Worm (Caenorhabditis elegans) whole organism, L1 larva: ENCODE results near the gene frpr-3.
A peak's percentile ranks its signal among the peaks of the same experiment; 100 is the strongest.

ENCODE experiments used
- C04F5.9 ChIP-seq: sonication (generic microtip); optimal IDR thresholded peaks from 2 replicates; lab custom pipeline; 2016; ENCODE audit warnings: missing genetic modification characterization, missing compliant biosample characterization
- C34B4.2 ChIP-seq: sonication (generic microtip); optimal IDR thresholded peaks from 2 replicates; lab custom pipeline; 2017; ENCODE audit warnings: mild to moderate bottlenecking, missing genetic modification characterization, missing compliant biosample characterization
- aha-1 ChIP-seq: fragments of 150-350 bp; optimal IDR thresholded peaks from 2 replicates; lab custom pipeline; 2014; ENCODE audit warnings: missing biosample characterization, missing genetic modification characterization
- ama-1 ChIP-seq: fragments of 150-350 bp; optimal IDR thresholded peaks from 2 replicates; lab custom pipeline; 2014
- ceh-82 ChIP-seq, 3 experiments: fragments of 150-350 bp in 1 of 3; sonication (generic microtip) in 2 of 3; optimal IDR thresholded peaks; 2 replicates each; lab custom pipeline; 2014 to 2017; ENCODE audit warnings: missing biosample characterization in 3 of 3, missing genetic modification characterization in 3 of 3
- ceh-90 ChIP-seq: sonication (generic microtip); optimal IDR thresholded peaks from 2 replicates; lab custom pipeline; 2016; ENCODE audit warnings: missing genetic modification characterization, missing compliant biosample characterization
- dsc-1 ChIP-seq: sonication (generic microtip); optimal IDR thresholded peaks from 2 replicates; lab custom pipeline; 2016; ENCODE audit warnings: mild to moderate bottlenecking, missing genetic modification characterization, missing compliant biosample characterization
- efl-1 ChIP-seq, 4 experiments: fragments of 150-350 bp; optimal IDR thresholded peaks in 3 of 4; peaks in 1 of 4; 1 replicate in 1 of 4; 2 replicates in 3 of 4; lab custom pipeline; 2014; ENCODE audit warnings: missing biosample characterization in 2 of 4, missing genetic modification characterization in 2 of 4, missing genetic modification reagents in 2 of 4
- ets-5 ChIP-seq: fragments of 200-800 bp; sonication (Bioruptor generic); IDR thresholded peaks from 2 replicates; pipeline ENCODE4 v1.3.6; 2022; ENCODE audit warnings: missing genetic modification characterization, missing compliant biosample characterization
- fkh-10 ChIP-seq: sonication (generic microtip); optimal IDR thresholded peaks from 2 replicates; lab custom pipeline; 2017; ENCODE audit warnings: missing biosample characterization, missing genetic modification reagents, missing genetic modification characterization
- fkh-4 ChIP-seq: sonication (generic microtip); optimal IDR thresholded peaks from 2 replicates; lab custom pipeline; 2016; ENCODE audit warnings: missing compliant biosample characterization, missing genetic modification characterization, borderline replicate concordance
- fkh-8 ChIP-seq: sonication (generic microtip); optimal IDR thresholded peaks from 2 replicates; lab custom pipeline; 2016; ENCODE audit warnings: mild to moderate bottlenecking, missing genetic modification characterization, missing compliant biosample characterization
- fos-1 ChIP-seq: fragments of 150-350 bp; optimal IDR thresholded peaks from 2 replicates; lab custom pipeline; 2014; ENCODE audit warnings: missing biosample characterization, missing genetic modification characterization
- grh-1 ChIP-seq: fragments of 200-800 bp; sonication (Bioruptor generic); IDR thresholded peaks from 2 replicates; pipeline ENCODE4 v1.3.6; 2022; ENCODE audit warnings: missing genetic modification reagents, missing genetic modification characterization, missing compliant biosample characterization
- hlh-17 ChIP-seq: fragments of 200-800 bp; sonication (Bioruptor generic); optimal IDR thresholded peaks from 2 replicates; lab custom pipeline; 2018; ENCODE audit warnings: missing genetic modification characterization, mild to moderate bottlenecking, missing compliant biosample characterization, moderate library complexity, borderline replicate concordance
- lin-14 ChIP-seq: fragments of 200-800 bp; sonication (Bioruptor generic); optimal IDR thresholded peaks from 2 replicates; lab custom pipeline; 2018; ENCODE audit warnings: mild to moderate bottlenecking, missing genetic modification characterization, moderate library complexity, missing compliant biosample characterization
- lin-15B ChIP-seq: fragments of 150-350 bp; sonication (generic microtip); optimal IDR thresholded peaks from 3 replicates; lab custom pipeline; 2014; ENCODE audit warnings: missing biosample characterization, missing genetic modification characterization
- lin-39 ChIP-seq: fragments of 150-350 bp; optimal IDR thresholded peaks from 2 replicates; lab custom pipeline; 2014; ENCODE audit warnings: missing biosample characterization, missing genetic modification reagents, missing genetic modification characterization
- nhr-237 ChIP-seq: fragments of 150-350 bp; optimal IDR thresholded peaks from 2 replicates; lab custom pipeline; 2014; ENCODE audit warnings: missing biosample characterization, missing genetic modification characterization
- nhr-71 ChIP-seq: sonication (generic microtip); optimal IDR thresholded peaks from 2 replicates; lab custom pipeline; 2016; ENCODE audit warnings: mild to moderate bottlenecking, missing genetic modification characterization, moderate library complexity, missing compliant biosample characterization
- nhr-76 ChIP-seq: sonication (generic microtip); optimal IDR thresholded peaks from 2 replicates; lab custom pipeline; 2017; ENCODE audit warnings: missing biosample characterization, missing genetic modification characterization
- nhr-77 ChIP-seq: fragments of 150-350 bp; optimal IDR thresholded peaks from 2 replicates; lab custom pipeline; 2014; ENCODE audit warnings: missing biosample characterization, missing genetic modification characterization
- nhr-85 ChIP-seq: sonication (generic microtip); peaks from one replicate; lab custom pipeline; 2016; ENCODE audit warnings: missing genetic modification characterization, inconsistent platforms, missing compliant biosample characterization
- nhr-90 ChIP-seq: sonication (generic microtip); optimal IDR thresholded peaks from 2 replicates; lab custom pipeline; 2016; ENCODE audit warnings: mild to moderate bottlenecking, missing genetic modification characterization, missing compliant biosample characterization; ENCODE audit not compliant: poor library complexity
- pag-3 ChIP-seq: sonication (generic microtip); optimal IDR thresholded peaks from 2 replicates; lab custom pipeline; 2017; ENCODE audit warnings: missing genetic modification characterization, mild to moderate bottlenecking, missing compliant biosample characterization, antibody characterized with exemption, borderline replicate concordance; ENCODE audit not compliant: insufficient read depth
- pax-3 ChIP-seq: fragments of 200-800 bp; sonication (Bioruptor generic); optimal IDR thresholded peaks from 2 replicates; lab custom pipeline; 2018; ENCODE audit warnings: mild to moderate bottlenecking, missing genetic modification characterization, moderate library complexity, missing compliant biosample characterization
- pqm-1 ChIP-seq: sonication (generic microtip); optimal IDR thresholded peaks from 3 replicates; lab custom pipeline; 2017; ENCODE audit warnings: missing biosample characterization, missing genetic modification characterization
- skn-1 ChIP-seq: fragments of 150-350 bp; optimal IDR thresholded peaks from 2 replicates; lab custom pipeline; 2014; ENCODE audit warnings: missing biosample characterization, missing genetic modification characterization
- sox-4 ChIP-seq: sonication (generic microtip); optimal IDR thresholded peaks from 2 replicates; lab custom pipeline; 2016; ENCODE audit warnings: missing genetic modification characterization, missing compliant biosample characterization
- sptf-1 ChIP-seq: fragments of 150-350 bp; optimal IDR thresholded peaks from 2 replicates; lab custom pipeline; 2014; ENCODE audit warnings: missing biosample characterization, missing genetic modification characterization
- sup-37 ChIP-seq: fragments of 200-800 bp; sonication (Bioruptor generic); optimal IDR thresholded peaks from 2 replicates; lab custom pipeline; 2018; ENCODE audit warnings: mild to moderate bottlenecking, missing genetic modification characterization, missing compliant biosample characterization
- swsn-7 ChIP-seq: sonication (generic microtip); optimal IDR thresholded peaks from 2 replicates; lab custom pipeline; 2016; ENCODE audit warnings: missing genetic modification characterization, missing compliant biosample characterization
- unc-62 ChIP-seq: fragments of 150-350 bp; optimal IDR thresholded peaks from 2 replicates; lab custom pipeline; 2014; ENCODE audit warnings: missing biosample characterization, missing genetic modification reagents, missing genetic modification characterization
- ztf-4 ChIP-seq: fragments of 150-350 bp; optimal IDR thresholded peaks from 2 replicates; lab custom pipeline; 2014; ENCODE audit warnings: missing biosample characterization, missing genetic modification characterization

Gene frpr-3

DNA sequence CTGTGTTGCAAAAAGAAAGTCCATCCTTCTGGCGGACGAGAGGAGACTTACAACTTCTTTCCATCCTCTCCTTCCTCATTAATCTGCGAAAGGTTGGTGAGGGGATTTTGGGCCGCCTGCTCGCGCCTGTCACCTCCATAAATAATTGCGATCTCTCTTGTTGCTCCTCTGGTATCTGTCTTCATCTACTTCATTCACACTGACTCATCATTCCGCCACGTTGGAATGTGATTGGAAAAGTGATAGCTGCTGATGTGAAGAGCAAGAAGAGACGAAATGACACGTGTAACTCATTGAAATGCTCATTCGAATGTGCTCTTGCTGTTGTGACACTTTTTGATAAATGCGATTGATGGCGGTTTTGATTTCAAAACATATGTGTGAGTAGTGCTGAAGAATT is 51.6 kb downstream of the frpr-3 start (continued):
- no peak for TF ChIP-seq pag-3 (tag; lab: Kevin White, UChicago)
- no peak for TF ChIP-seq sox-4 (tag; lab: Kevin White, UChicago)
- peak; percentile 37 for TF ChIP-seq swsn-7 (tag; lab: Kevin White, UChicago)
- TF ChIP-seq skn-1 (tag; lab: Kevin White, UChicago) = no peak
- TF ChIP-seq pqm-1 (tag; lab: Kevin White, UChicago) = no peak
- no peak for TF ChIP-seq fkh-8
- TF ChIP-seq nhr-76 (tag; lab: Kevin White, UChicago) = no peak
- no peak for TF ChIP-seq lin-15B (tag; lab: Kevin White, UChicago)
- TF ChIP-seq nhr-77 (tag; lab: Kevin White, UChicago) = no peak
- TF ChIP-seq fos-1 = peak; percentile 39
- TF ChIP-seq nhr-85 (tag; lab: Kevin White, UChicago) = no peak
- no peak for TF ChIP-seq C34B4.2 (tag; lab: Kevin White, UChicago)
- no peak for TF ChIP-seq efl-1 (optimal IDR thresholded peaks at IDR 0.05; lab: Kevin White, UChicago)
- no peak for TF ChIP-seq efl-1 (GFP tag; optimal IDR thresholded peaks at IDR 0.05 in 1 of 2; lab: Kevin White, UChicago)
- TF ChIP-seq lin-14 (GFP tag; lab: Kevin White, UChicago) = peak; percentile 90
- TF ChIP-seq fkh-10 (GFP tag; lab: Kevin White, UChicago) = no peak
- TF ChIP-seq hlh-17 (GFP tag; lab: Kevin White, UChicago) = no peak
- TF ChIP-seq ceh-90 (tag; lab: Kevin White, UChicago) = no peak
- no peak for TF ChIP-seq ama-1 (lab: Kevin White, UChicago)
- TF ChIP-seq nhr-71 (tag; lab: Kevin White, UChicago) = peak; percentile 86
- peak; percentile 56 for TF ChIP-seq ztf-4 (tag; lab: Kevin White, UChicago)
- no peak for TF ChIP-seq fkh-4
- peak; percentile 49 for TF ChIP-seq dsc-1 (tag; lab: Kevin White, UChicago)
- no peak for TF ChIP-seq grh-1 (GFP tag; lab: Robert Waterston, UW)
- TF ChIP-seq lin-39 = peak; percentile 23
- TF ChIP-seq sptf-1 = no peak
- TF ChIP-seq aha-1 (tag; lab: Kevin White, UChicago) = no peak
- no peak for TF ChIP-seq ets-5
- no peak for TF ChIP-seq unc-62 (GFP tag; lab: Kevin White, UChicago)
- no peak for TF ChIP-seq C04F5.9 (tag; lab: Kevin White, UChicago)
- TF ChIP-seq nhr-237 (tag; lab: Kevin White, UChicago) = no peak
- no peak for TF ChIP-seq sup-37 (GFP tag; lab: Kevin White, UChicago)
- TF ChIP-seq pax-3 (tag; lab: Kevin White, UChicago) = no peak
- TF ChIP-seq ceh-82 (tag; optimal IDR thresholded peaks at IDR 0.05; lab: Kevin White, UChicago) = no peak
- no peak for TF ChIP-seq nhr-90
